Fruit fly (Drosophila melanogaster): ENCODE data around the gene CG10013.

- TF ChIP-seq cic (GFP tag; optimal IDR thresholded peaks at IDR 0.05) (no peak), cnc (optimal IDR thresholded peaks at IDR 0.05) (no peak), CG7045 (GFP tag; optimal IDR thresholded peaks at IDR 0.05) (no peak), CG7101 (tag; optimal IDR thresholded peaks at IDR 0.05) (no peak), toe (GFP tag; optimal IDR thresholded peaks at IDR 0.05) (no peak), ovo (GFP tag; optimal IDR thresholded peaks at IDR 0.05) (no peak), CG1620 (GFP tag; optimal IDR thresholded peaks at IDR 0.05) (no peak), tj (GFP tag; optimal IDR thresholded peaks at IDR 0.05) (no peak), pad (GFP tag; optimal IDR thresholded peaks at IDR 0.05) (no peak), CG33017 (tag; optimal IDR thresholded peaks at IDR 0.05) (no peak)
Observed at dm6 chr3R:12347659-12348058, 24.3 kb downstream of the CG10013 start.
